Fruit fly (Drosophila melanogaster) whole organism, embryonic: Measurements from ENCODE around the gene CG5921.

Experiments used
- Antp ChIP-seq: fragments of 200-800 bp; sonication (Bioruptor generic); optimal IDR thresholded peaks from 3 replicates; lab custom pipeline; 2016; ENCODE audit warnings: missing biosample characterization, missing genetic modification characterization
- Atf-2 ChIP-seq: fragments of 200-800 bp; sonication (Bioruptor generic); optimal IDR thresholded peaks from 2 replicates; lab custom pipeline; 2016; ENCODE audit warnings: missing biosample characterization, missing genetic modification characterization
- Awh ChIP-seq: fragments of 200-800 bp; sonication (Bioruptor generic); IDR thresholded peaks from 2 replicates; pipeline ENCODE4, ENCODE4 v1.3.6; 2022; ENCODE audit warnings: missing biosample characterization, missing genetic modification characterization
- B-H1 ChIP-seq: fragments of 200-800 bp; sonication (Bioruptor generic); IDR thresholded peaks from 3 replicates; pipeline ENCODE4 v1.3.6; 2022; ENCODE audit warnings: missing biosample characterization, missing genetic modification characterization
- CG10979 ChIP-seq: fragments of 200-800 bp; sonication (Bioruptor generic); optimal IDR thresholded peaks from 2 replicates; lab custom pipeline; 2018; ENCODE audit warnings: missing biosample characterization, mild to moderate bottlenecking, missing genetic modification characterization, moderate library complexity
- CG11696 ChIP-seq: fragments of 200-800 bp; sonication (Bioruptor generic); IDR thresholded peaks from 2 replicates; pipeline ENCODE4 v1.3.6; 2022; ENCODE audit warnings: missing biosample characterization, missing genetic modification characterization
- CG11723 ChIP-seq: fragments of 200-800 bp; sonication (Bioruptor generic); optimal IDR thresholded peaks from 2 replicates; lab custom pipeline; 2017; ENCODE audit warnings: missing biosample characterization, mild to moderate bottlenecking, missing genetic modification characterization
- CG12155 ChIP-seq: fragments of 200-800 bp; sonication (Bioruptor generic); optimal IDR thresholded peaks from 3 replicates; lab custom pipeline; 2016; ENCODE audit warnings: missing biosample characterization, missing genetic modification characterization
- CG12219 ChIP-seq: fragments of 200-800 bp; sonication (Bioruptor generic); optimal IDR thresholded peaks from 3 replicates; lab custom pipeline; 2018; ENCODE audit warnings: missing biosample characterization, mild to moderate bottlenecking, missing genetic modification characterization
- CG13424 ChIP-seq: fragments of 200-800 bp; sonication (Bioruptor generic); optimal IDR thresholded peaks from 2 replicates; lab custom pipeline; 2019; ENCODE audit warnings: missing biosample characterization, mild to moderate bottlenecking, missing genetic modification characterization, moderate library complexity
- CG14860 ChIP-seq: fragments of 200-800 bp; sonication (Bioruptor generic); IDR thresholded peaks from 3 replicates; pipeline ENCODE4 v1.3.6; 2022; ENCODE audit warnings: missing biosample characterization, missing genetic modification characterization; ENCODE audit not compliant: partially characterized antibody
- CG16813 ChIP-seq: fragments of 200-800 bp; sonication (Bioruptor generic); IDR thresholded peaks from 3 replicates; pipeline ENCODE4 v1.3.6; 2022; ENCODE audit warnings: missing biosample characterization, missing genetic modification characterization; ENCODE audit not compliant: partially characterized antibody
- CG2678 ChIP-seq: fragments of 200-800 bp; sonication (Bioruptor generic); optimal IDR thresholded peaks from 3 replicates; lab custom pipeline; 2019; ENCODE audit warnings: missing biosample characterization, mild to moderate bottlenecking, missing genetic modification characterization, moderate library complexity
- CG2889 ChIP-seq: fragments of 200-800 bp; sonication (Bioruptor generic); IDR thresholded peaks from 3 replicates; pipeline ENCODE4 v1.3.6; 2022; ENCODE audit warnings: missing biosample characterization, missing genetic modification characterization
- CG30020 ChIP-seq: fragments of 200-800 bp; optimal IDR thresholded peaks from 2 replicates; lab custom pipeline; 2019; ENCODE audit warnings: missing biosample characterization, mild to moderate bottlenecking, missing genetic modification characterization, moderate library complexity
- CG31441 ChIP-seq: fragments of 200-800 bp; sonication (Bioruptor generic); IDR thresholded peaks from 2 replicates; pipeline ENCODE4 v1.3.6; 2022; ENCODE audit warnings: missing biosample characterization, missing genetic modification characterization
- CG4820 ChIP-seq: fragments of 200-800 bp; sonication (Bioruptor generic); optimal IDR thresholded peaks from 3 replicates; lab custom pipeline; 2016; ENCODE audit warnings: missing biosample characterization, missing genetic modification characterization
- CG5245 ChIP-seq: fragments of 200-800 bp; sonication (Bioruptor generic); optimal IDR thresholded peaks from 3 replicates; lab custom pipeline; 2016; ENCODE audit warnings: missing biosample characterization, missing genetic modification characterization
- CG7745 ChIP-seq: fragments of 200-800 bp; sonication (Bioruptor generic); optimal IDR thresholded peaks from 2 replicates; lab custom pipeline; 2018; ENCODE audit warnings: missing biosample characterization, mild to moderate bottlenecking, missing genetic modification characterization, moderate library complexity
- CG7839 ChIP-seq: fragments of 200-800 bp; sonication (Bioruptor generic); optimal IDR thresholded peaks from 3 replicates; lab custom pipeline; 2018; ENCODE audit warnings: missing biosample characterization, mild to moderate bottlenecking, missing genetic modification characterization, moderate library complexity
- CG8281 ChIP-seq: fragments of 200-800 bp; sonication (Bioruptor generic); optimal IDR thresholded peaks from 2 replicates; lab custom pipeline; 2018; ENCODE audit warnings: missing biosample characterization, mild to moderate bottlenecking, missing genetic modification characterization, moderate library complexity
- D ChIP-seq, 2 experiments: fragments of 200-800 bp in 1 of 2; fragments of >200 bp in 1 of 2; sonication (Bioruptor generic) in 1 of 2; optimal IDR thresholded peaks; 2 replicates in 1 of 2; 3 replicates in 1 of 2; lab custom pipeline; 2017; ENCODE audit warnings: mild to moderate bottlenecking in 1 of 2, missing biosample characterization in 1 of 2, missing genetic modification characterization in 1 of 2, missing genetic modification reagents in 1 of 2
- HLH4C ChIP-seq: fragments of 200-800 bp; sonication (Bioruptor generic); IDR thresholded peaks from 3 replicates; pipeline ENCODE4 v1.3.6; 2022; ENCODE audit warnings: missing biosample characterization, missing genetic modification characterization; ENCODE audit not compliant: partially characterized antibody
- Hr3 ChIP-seq: fragments of 200-800 bp; sonication (Bioruptor generic); optimal IDR thresholded peaks from 3 replicates; lab custom pipeline; 2016; ENCODE audit warnings: missing biosample characterization, missing genetic modification characterization
- Nf-YA ChIP-seq: fragments of 200-800 bp; sonication (Bioruptor generic); IDR thresholded peaks from 2 replicates; pipeline ENCODE4 v1.3.6; 2022; ENCODE audit warnings: missing biosample characterization, missing genetic modification characterization
- Nf-YB ChIP-seq: fragments of 200-800 bp; sonication (Bioruptor generic); optimal IDR thresholded peaks from 3 replicates; lab custom pipeline; 2019; ENCODE audit warnings: missing biosample characterization, mild to moderate bottlenecking, missing genetic modification characterization, moderate library complexity
- Oli ChIP-seq: fragments of 200-800 bp; sonication (Bioruptor generic); optimal IDR thresholded peaks from 2 replicates; lab custom pipeline; 2018; ENCODE audit warnings: missing biosample characterization, mild to moderate bottlenecking, missing genetic modification characterization, moderate library complexity
- Opbp ChIP-seq: fragments of 200-800 bp; sonication (Bioruptor generic); IDR thresholded peaks from 3 replicates; pipeline ENCODE4 v1.3.6; 2022; ENCODE audit warnings: missing biosample characterization, missing genetic modification characterization; ENCODE audit not compliant: partially characterized antibody
- Rx ChIP-seq: fragments of 200-800 bp; sonication (Bioruptor generic); IDR thresholded peaks from 2 replicates; pipeline ENCODE4 v1.3.6; 2022; ENCODE audit warnings: missing biosample characterization, missing genetic modification characterization
- Xbp1 ChIP-seq: fragments of 200-800 bp; sonication (Bioruptor generic); optimal IDR thresholded peaks from 3 replicates; lab custom pipeline; 2016; ENCODE audit warnings: missing biosample characterization, mild to moderate bottlenecking, missing genetic modification characterization
- ap ChIP-seq: fragments of 200-800 bp; sonication (Bioruptor generic); IDR thresholded peaks from 2 replicates; pipeline ENCODE4 v1.3.6; 2022; ENCODE audit warnings: missing biosample characterization, missing genetic modification characterization
- az2 ChIP-seq: fragments of 200-800 bp; sonication (Bioruptor generic); optimal IDR thresholded peaks from 3 replicates; lab custom pipeline; 2016; ENCODE audit warnings: missing biosample characterization, missing genetic modification characterization
- br ChIP-seq: fragments of >200 bp; optimal IDR thresholded peaks from 2 replicates; lab custom pipeline; 2017
- disco-r ChIP-seq: fragments of 200-800 bp; sonication (Bioruptor generic); optimal IDR thresholded peaks from 2 replicates; lab custom pipeline; 2016; ENCODE audit warnings: missing biosample characterization, missing genetic modification characterization
- dmrt99B ChIP-seq: fragments of 200-800 bp; sonication (Bioruptor generic); optimal IDR thresholded peaks from 2 replicates; lab custom pipeline; 2018; ENCODE audit warnings: missing biosample characterization, mild to moderate bottlenecking, missing genetic modification characterization, moderate library complexity
- dysf ChIP-seq: fragments of 200-800 bp; sonication (Bioruptor generic); IDR thresholded peaks from 3 replicates; pipeline ENCODE4 v1.3.6; 2022; ENCODE audit warnings: missing biosample characterization, missing genetic modification characterization
- fd96Cb ChIP-seq: fragments of 200-800 bp; sonication (Bioruptor generic); optimal IDR thresholded peaks from 2 replicates; lab custom pipeline; 2018; ENCODE audit warnings: missing biosample characterization, mild to moderate bottlenecking, missing genetic modification characterization, moderate library complexity
- gem ChIP-seq: fragments of 200-800 bp; sonication (Bioruptor generic); optimal IDR thresholded peaks from 2 replicates; lab custom pipeline; 2019; ENCODE audit warnings: missing biosample characterization, mild to moderate bottlenecking, missing genetic modification characterization, moderate library complexity
- ind ChIP-seq: fragments of 200-800 bp; sonication (Bioruptor generic); optimal IDR thresholded peaks from 3 replicates; lab custom pipeline; 2016; ENCODE audit warnings: missing biosample characterization, missing genetic modification characterization
- inv ChIP-seq: fragments of 200-800 bp; sonication (Bioruptor generic); IDR thresholded peaks from 2 replicates; pipeline ENCODE4 v1.3.6; 2022; ENCODE audit warnings: missing biosample characterization, missing genetic modification characterization; ENCODE audit not compliant: partially characterized antibody
- lab ChIP-seq: fragments of 200-800 bp; sonication (Bioruptor generic); optimal IDR thresholded peaks from 3 replicates; lab custom pipeline; 2017; ENCODE audit warnings: missing biosample characterization, missing genetic modification characterization, mild to moderate bottlenecking, moderate library complexity, missing genetic modification reagents
- ranshi ChIP-seq: fragments of 200-800 bp; sonication (Bioruptor generic); IDR thresholded peaks from 2 replicates; pipeline ENCODE4 v1.3.6; 2022; ENCODE audit warnings: missing biosample characterization, missing genetic modification characterization
- sc ChIP-seq, 3 experiments: fragments of >200 bp in 2 of 3; fragments of 200-800 bp in 1 of 3; sonication (Bioruptor generic) in 1 of 3; optimal IDR thresholded peaks; 2 replicates in 2 of 3; 3 replicates in 1 of 3; lab custom pipeline; 2017; ENCODE audit warnings: mild to moderate bottlenecking in 1 of 3, missing biosample characterization in 1 of 3, missing genetic modification characterization in 1 of 3, missing genetic modification reagents in 1 of 3
- sr ChIP-seq: fragments of 200-800 bp; sonication (Bioruptor generic); IDR thresholded peaks from 3 replicates; pipeline ENCODE4 v1.3.6; 2022; ENCODE audit warnings: missing biosample characterization, missing genetic modification characterization
- tin ChIP-seq: fragments of 200-800 bp; sonication (Bioruptor generic); optimal IDR thresholded peaks from 3 replicates; lab custom pipeline; 2016; ENCODE audit warnings: missing biosample characterization, missing genetic modification characterization
- unpg ChIP-seq: fragments of 200-800 bp; sonication (Bioruptor generic); optimal IDR thresholded peaks from 3 replicates; lab custom pipeline; 2018; ENCODE audit warnings: missing biosample characterization, mild to moderate bottlenecking, missing genetic modification characterization, moderate library complexity
- vvl ChIP-seq: fragments of 200-800 bp; sonication (Bioruptor generic); IDR thresholded peaks from 2 replicates; pipeline ENCODE4 v1.3.6; 2022; ENCODE audit warnings: missing biosample characterization, missing genetic modification characterization
- zfh2 ChIP-seq: fragments of 200-800 bp; sonication (Bioruptor generic); optimal IDR thresholded peaks from 2 replicates; lab custom pipeline; 2016; ENCODE audit warnings: missing biosample characterization, missing genetic modification characterization

CG5921 gene

dm6 chrX:6059135-6059824 is 8.7 kb downstream of the CG5921 start (continued):
- no peak for TF ChIP-seq CG4820 (GFP tag; lab: Kevin White, UChicago)
- peak; percentile 11 for TF ChIP-seq CG13424 (tag; lab: Kevin White, UChicago)
- no peak for TF ChIP-seq CG11723 (GFP tag; lab: Kevin White, UChicago)
- peak; percentile 30 for TF ChIP-seq CG7839 (tag; lab: Kevin White, UChicago)
- TF ChIP-seq br (lab: Kevin White, UChicago), result no peak
- TF ChIP-seq Rx (GFP tag; lab: Robert Waterston, UW), result peak; percentile 20; the same call in 1 of the 2 replicates
- no peak for TF ChIP-seq zfh2
- TF ChIP-seq inv (GFP tag; lab: Robert Waterston, UW), result no peak
- TF ChIP-seq B-H1 (GFP tag; lab: Robert Waterston, UW), result peak; percentile 16; the same call in 1 of the 3 replicates
- no peak for TF ChIP-seq Hr3 (GFP tag; lab: Kevin White, UChicago)
- TF ChIP-seq dysf (GFP tag; lab: Robert Waterston, UW), result peak; percentile 47; the same call in 2 of the 3 replicates
- TF ChIP-seq Atf-2 (GFP tag; lab: Kevin White, UChicago), result no peak
- TF ChIP-seq CG2889, result no peak
- TF ChIP-seq Awh, result peak; percentile 19; the same call in 1 of the 2 replicates
- TF ChIP-seq CG5245, result peak; percentile 27
- TF ChIP-seq sr, result no peak
- no peak for TF ChIP-seq CG8281 (tag; lab: Kevin White, UChicago)
- no peak for TF ChIP-seq Opbp (GFP tag; lab: Robert Waterston, UW)
- TF ChIP-seq CG14860, result no peak
- no peak for TF ChIP-seq sc (optimal IDR thresholded peaks at IDR 0.05; lab: Kevin White, UChicago)
- TF ChIP-seq sc (GFP tag; optimal IDR thresholded peaks at IDR 0.05; lab: Kevin White, UChicago), result no peak
- TF ChIP-seq ranshi (GFP tag; lab: Robert Waterston, UW), result no peak
- TF ChIP-seq disco-r (GFP tag; lab: Kevin White, UChicago), result no peak
- no peak for TF ChIP-seq CG12155
- peak; percentile 29 for TF ChIP-seq ind (GFP tag; lab: Kevin White, UChicago)
- peak; percentile 38; the same call in 1 of the 2 replicates for TF ChIP-seq CG31441 (GFP tag; lab: Robert Waterston, UW)
- peak; percentile 9 for TF ChIP-seq tin (GFP tag; lab: Kevin White, UChicago)
- peak; percentile 66 for TF ChIP-seq dmrt99B
- TF ChIP-seq CG12219 (GFP tag; lab: Kevin White, UChicago), result no peak
- TF ChIP-seq CG10979 (tag; lab: Kevin White, UChicago), result peak; percentile 36
- TF ChIP-seq vvl (GFP tag; lab: Robert Waterston, UW), result peak; percentile 78
- no peak for TF ChIP-seq CG11696 (GFP tag; lab: Robert Waterston, UW)
- TF ChIP-seq D (optimal IDR thresholded peaks at IDR 0.05; lab: Kevin White, UChicago), result no peak
- peak; percentile 20 for TF ChIP-seq D (GFP tag; optimal IDR thresholded peaks at IDR 0.05; lab: Kevin White, UChicago)
- TF ChIP-seq CG7745 (tag; lab: Kevin White, UChicago), result no peak
- TF ChIP-seq gem (tag; lab: Kevin White, UChicago), result peak; percentile 42
- TF ChIP-seq Oli (tag; lab: Kevin White, UChicago), result peak; percentile 34
- peak; percentile 16 for TF ChIP-seq Antp (GFP tag; lab: Kevin White, UChicago)
- TF ChIP-seq Nf-YA, result peak; percentile 47; the same call in 1 of the 2 replicates
- TF ChIP-seq lab (GFP tag; lab: Kevin White, UChicago), result peak; percentile 1
- TF ChIP-seq fd96Cb, result peak; percentile 33
- TF ChIP-seq CG16813, result no peak
- TF ChIP-seq HLH4C, result no peak
- peak; percentile 32 for TF ChIP-seq CG2678 (tag; lab: Kevin White, UChicago)
- TF ChIP-seq unpg, result peak; percentile 1
- no peak for TF ChIP-seq CG30020 (tag; lab: Kevin White, UChicago)
- no peak for TF ChIP-seq Nf-YB (GFP tag; lab: Kevin White, UChicago)
- TF ChIP-seq ap (GFP tag; lab: Robert Waterston, UW), result 0 out of 2 replicates have a peak, but pooled peaks have one; percentile 7
- peak; percentile 29 for TF ChIP-seq Xbp1 (GFP tag; lab: Kevin White, UChicago)
- TF ChIP-seq az2 (GFP tag; lab: Kevin White, UChicago), result peak; percentile 34
